Worm (Caenorhabditis elegans): Measurements from ENCODE around the gene col-161.

col-161 gene

DNA sequence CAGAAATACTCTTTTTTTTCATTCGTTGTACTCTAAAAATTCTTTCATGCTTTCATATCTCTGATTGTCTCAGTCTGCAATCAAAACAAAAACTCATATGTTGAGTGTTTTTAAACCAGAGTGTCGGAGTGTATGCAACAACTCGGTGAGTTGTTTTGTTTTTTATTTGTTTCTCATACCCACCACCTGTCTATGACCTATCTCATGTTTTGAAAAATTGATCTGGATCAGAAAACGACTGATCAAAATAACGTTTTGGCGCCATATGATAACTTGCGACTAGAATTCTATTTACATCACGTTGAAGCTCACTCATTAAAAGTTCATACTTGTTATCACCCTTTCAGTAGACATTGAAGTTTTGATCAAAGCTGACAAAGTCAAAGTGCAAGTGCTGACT is 19.1 kb downstream of the col-161 start:
- TF ChIP-seq nhr-71 (tag; optimal IDR thresholded peaks at IDR 0.05), result peak; percentile 11
- no peak for TF ChIP-seq nhr-84 (tag; optimal IDR thresholded peaks at IDR 0.05)
- TF ChIP-seq lin-35 (GFP tag; optimal IDR thresholded peaks at IDR 0.05), result no peak
- TF ChIP-seq nhr-90 (tag; optimal IDR thresholded peaks at IDR 0.05; ENCODE audit: poor library complexity), result no peak
- TF ChIP-seq efl-3 (GFP tag; optimal IDR thresholded peaks at IDR 0.05), result no peak
- no peak for TF ChIP-seq lin-39 (tag; optimal IDR thresholded peaks at IDR 0.05)
- TF ChIP-seq C04F5.9 (tag; optimal IDR thresholded peaks at IDR 0.05), result no peak
- TF ChIP-seq nhr-28 (tag; optimal IDR thresholded peaks at IDR 0.05), result no peak
- TF ChIP-seq nhr-12 (tag; optimal IDR thresholded peaks at IDR 0.05), result no peak
- no peak for TF ChIP-seq tbx-2 (tag; optimal IDR thresholded peaks at IDR 0.05)
- peak; percentile 37 for TF ChIP-seq lin-14 (GFP tag; optimal IDR thresholded peaks at IDR 0.05)
- TF ChIP-seq nhr-237 (tag; optimal IDR thresholded peaks at IDR 0.05), result no peak
- TF ChIP-seq ceh-63 (GFP tag; optimal IDR thresholded peaks at IDR 0.05), result no peak
- peak; percentile 2 for TF ChIP-seq rnt-1 (tag; optimal IDR thresholded peaks at IDR 0.05)
- TF ChIP-seq alr-1 (tag; optimal IDR thresholded peaks at IDR 0.05; ENCODE audit: borderline replicate concordance), result no peak

DNA sequence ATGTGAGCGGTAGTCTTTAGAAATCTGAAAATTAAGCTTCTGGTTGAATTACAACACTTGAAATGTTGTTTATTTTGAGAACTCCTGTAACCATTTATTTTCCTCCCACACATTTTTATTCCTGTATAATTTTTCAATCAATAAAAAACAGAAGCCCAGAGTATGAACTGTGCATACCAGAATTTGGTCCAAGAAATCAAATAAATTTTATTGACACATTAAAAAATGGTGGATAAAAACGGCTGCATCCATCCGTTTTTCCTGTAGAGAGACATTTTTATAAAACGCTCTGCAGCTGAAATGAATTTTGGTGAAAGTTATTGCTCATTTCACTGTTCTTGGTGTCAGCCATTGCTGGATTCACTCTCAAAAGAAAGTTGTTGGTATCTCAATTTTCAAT is 20.6 kb downstream of the col-161 start, which contains the start of gene C26E1.1:
C26E1.1 (plus strand) TSS at position 301 of the 400 bp plus-strand sequence.
- TF ChIP-seq lsy-2 (tag; optimal IDR thresholded peaks at IDR 0.05) (no peak), tbx-2 (tag; optimal IDR thresholded peaks at IDR 0.05) (no peak), nhr-47 (tag; optimal IDR thresholded peaks at IDR 0.05) (no peak), lin-35 (GFP tag; optimal IDR thresholded peaks at IDR 0.05) (no peak), fos-1 (tag; optimal IDR thresholded peaks at IDR 0.05) (no peak), mdl-1 (tag; optimal IDR thresholded peaks at IDR 0.05) (no peak), ceh-90 (tag; optimal IDR thresholded peaks at IDR 0.05) (no peak), swsn-7 (tag; optimal IDR thresholded peaks at IDR 0.05) (no peak), nhr-237 (tag; optimal IDR thresholded peaks at IDR 0.05) (no peak), lir-3 (tag; optimal IDR thresholded peaks at IDR 0.05; ENCODE audit: poor library complexity) (no peak), unc-130 (tag; optimal IDR thresholded peaks at IDR 0.05) (no peak), xbp-1 (tag; optimal IDR thresholded peaks at IDR 0.05) (no peak), ets-5 (GFP tag; IDR thresholded peaks at IDR 0.05) (no peak), pag-3 (tag; optimal IDR thresholded peaks at IDR 0.05; ENCODE audit: borderline replicate concordance, insufficient read depth) (no peak), C04F5.9 (tag; optimal IDR thresholded peaks at IDR 0.05) (no peak), zag-1 (tag; optimal IDR thresholded peaks at IDR 0.05) (no peak), irx-1 (tag; optimal IDR thresholded peaks at IDR 0.05) (no peak), pax-3 (tag; optimal IDR thresholded peaks at IDR 0.05) (no peak), Y116A8C.19 (tag; optimal IDR thresholded peaks at IDR 0.05; ENCODE audit: borderline replicate concordance) (no peak)

DNA sequence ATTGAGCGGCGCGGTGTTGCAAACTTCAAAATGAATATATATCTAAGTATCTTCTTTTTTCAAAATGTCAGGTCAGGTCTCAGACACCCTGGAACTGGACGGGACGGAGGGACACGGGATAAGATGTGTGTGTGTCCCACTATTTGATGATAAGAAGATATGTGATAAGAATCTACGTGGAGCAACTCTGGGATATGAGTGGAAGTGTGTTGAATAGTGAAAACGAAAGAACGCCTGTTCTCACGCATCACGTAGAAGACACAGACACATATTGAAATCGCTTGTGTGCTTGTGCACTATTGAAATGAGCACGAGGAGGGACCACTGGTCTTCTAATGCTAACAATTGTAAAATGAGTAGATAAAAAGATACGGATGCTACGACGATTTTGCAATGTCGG is 22.0 kb downstream of the col-161 start, which contains the start of gene uig-1:
uig-1 (minus strand) TSS at position 120 of the 400 bp plus-strand sequence.
- TF ChIP-seq grh-1 (GFP tag; IDR thresholded peaks at IDR 0.05) (no peak), unc-86 (tag; optimal IDR thresholded peaks at IDR 0.05) (no peak), lin-14 (GFP tag; optimal IDR thresholded peaks at IDR 0.05) (peak; percentile 75), ceh-90 (tag; optimal IDR thresholded peaks at IDR 0.05) (no peak), snu-23 (GFP tag; optimal IDR thresholded peaks at IDR 0.05) (no peak), pax-3 (tag; optimal IDR thresholded peaks at IDR 0.05) (no peak), aly-2 (tag; optimal IDR thresholded peaks at IDR 0.05) (no peak), aha-1 (tag; optimal IDR thresholded peaks at IDR 0.05) (no peak)

DNA sequence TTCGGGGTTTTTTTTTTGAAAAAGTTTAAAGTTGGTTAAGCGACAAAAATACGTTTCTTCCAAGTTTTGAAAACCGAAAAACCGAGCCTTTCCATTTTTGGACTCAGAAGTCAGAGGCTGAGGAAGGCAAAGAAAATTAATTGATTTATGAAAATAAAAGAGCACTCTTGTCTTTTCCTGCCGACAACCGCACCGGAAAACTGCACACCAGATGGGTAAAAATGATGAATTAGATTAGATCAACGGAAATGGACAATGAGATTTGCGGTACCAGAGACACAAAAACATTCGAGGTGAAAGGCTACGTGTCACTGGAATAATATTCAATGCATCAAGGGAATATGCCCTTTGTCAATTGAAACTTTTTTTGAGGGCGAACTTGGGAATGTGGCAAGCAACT is 23.3 kb downstream of the col-161 start:
- TF ChIP-seq ztf-11 (tag; optimal IDR thresholded peaks at IDR 0.05) (no peak), unc-30 (tag; optimal IDR thresholded peaks at IDR 0.05) (no peak), jun-1 (tag; optimal IDR thresholded peaks at IDR 0.05) (no peak), tlp-1 (tag; optimal IDR thresholded peaks at IDR 0.05) (no peak), C04F5.9 (tag; optimal IDR thresholded peaks at IDR 0.05) (no peak), nhr-85 (tag) (no peak), pax-3 (tag; optimal IDR thresholded peaks at IDR 0.05) (no peak), nhr-90 (tag; optimal IDR thresholded peaks at IDR 0.05; ENCODE audit: poor library complexity) (no peak), pag-3 (tag; optimal IDR thresholded peaks at IDR 0.05; ENCODE audit: borderline replicate concordance, insufficient read depth) (no peak)

Measured in whole organism, L1 larva.